Fruit fly (Drosophila melanogaster) whole organism, wandering third instar larva: ENCODE measurements around the gene CG31904.
A peak's percentile ranks its signal among the peaks of the same experiment; 100 is the strongest.
"Not testable (repeated sequence)": the region's sequence is repeated elsewhere in the genome, so short reads cannot be mapped to it uniquely, and the experiment has no call there.

Source experiments
- Abd-B ChIP-seq: fragments of >200 bp; optimal IDR thresholded peaks from 2 replicates; lab custom pipeline; 2017; ENCODE audit warnings: missing biosample characterization, missing genetic modification characterization
- CrebA ChIP-seq: fragments of 200-800 bp; sonication (Bioruptor generic); optimal IDR thresholded peaks from 2 replicates; lab custom pipeline; 2016; ENCODE audit warnings: missing biosample characterization, mild to moderate bottlenecking, missing genetic modification characterization, borderline replicate concordance
- Dfd ChIP-seq: fragments of >200 bp; optimal IDR thresholded peaks from 2 replicates; lab custom pipeline; 2017; ENCODE audit warnings: missing biosample characterization, missing genetic modification characterization
- Dif ChIP-seq: fragments of 200-275, 200-300 bp; sonication (Bioruptor generic); optimal IDR thresholded peaks from 2 replicates; lab custom pipeline; 2018; ENCODE audit warnings: missing biosample characterization, missing genetic modification characterization; ENCODE audit not compliant: partially characterized antibody
- Hr78 ChIP-seq: fragments of >200 bp; optimal IDR thresholded peaks from 2 replicates; lab custom pipeline; 2017; ENCODE audit warnings: missing biosample characterization, missing genetic modification characterization
- Hr83 ChIP-seq: fragments of 200-300 bp; sonication (Bioruptor generic); optimal IDR thresholded peaks from 2 replicates; lab custom pipeline; 2016; ENCODE audit warnings: missing biosample characterization, mild to moderate bottlenecking, missing genetic modification characterization, moderate library complexity; ENCODE audit not compliant: poor library complexity, severe bottlenecking
- Jra ChIP-seq: sonication (Bioruptor generic); optimal IDR thresholded peaks from 2 replicates; lab custom pipeline; 2016; ENCODE audit warnings: missing biosample characterization, missing genetic modification characterization
- Mio ChIP-seq: sonication (Bioruptor generic); optimal IDR thresholded peaks from 2 replicates; lab custom pipeline; 2016; ENCODE audit warnings: missing biosample characterization, missing genetic modification characterization
- Myc ChIP-seq: fragments of >200 bp; optimal IDR thresholded peaks from 2 replicates; lab custom pipeline; 2017
- N ChIP-seq: fragments of >200 bp; optimal IDR thresholded peaks from 2 replicates; lab custom pipeline; 2018; ENCODE audit warnings: missing biosample characterization, missing external identifiers, missing genetic modification characterization
- OdsH ChIP-seq: fragments of 200-800 bp; sonication (Bioruptor generic); optimal IDR thresholded peaks from 2 replicates; lab custom pipeline; 2016; ENCODE audit warnings: missing biosample characterization, mild to moderate bottlenecking, missing genetic modification characterization
- Rel ChIP-seq, 2 experiments: fragments of 200-800 bp; sonication (Bioruptor generic) in 1 of 2; optimal IDR thresholded peaks; 2 replicates in 1 of 2; 3 replicates in 1 of 2; lab custom pipeline; 2016 to 2019; ENCODE audit warnings: mild to moderate bottlenecking in 2 of 2, missing biosample characterization in 2 of 2, missing genetic modification characterization in 2 of 2, moderate library complexity in 1 of 2
- Sp1 ChIP-seq: fragments of 200-800 bp; sonication (Bioruptor generic); optimal IDR thresholded peaks from 3 replicates; lab custom pipeline; 2019; ENCODE audit warnings: missing biosample characterization, mild to moderate bottlenecking, missing genetic modification characterization, moderate library complexity
- br ChIP-seq: fragments of 200-800 bp; sonication (Bioruptor generic); optimal IDR thresholded peaks from 2 replicates; lab custom pipeline; 2016; ENCODE audit warnings: missing biosample characterization, missing genetic modification characterization
- dl ChIP-seq, 2 experiments: fragments of 175-275, 200-275 bp in 1 of 2; fragments of 200-275 bp in 1 of 2; sonication (Bioruptor generic); optimal IDR thresholded peaks; lab custom pipeline; 2018; ENCODE audit warnings: mild to moderate bottlenecking in 2 of 2, missing biosample characterization in 2 of 2, missing genetic modification characterization in 2 of 2, moderate library complexity in 2 of 2; ENCODE audit not compliant: partially characterized antibody in 2 of 2, insufficient read depth in 1 of 2
- dmrt93B ChIP-seq: fragments of 200-800 bp; sonication (Bioruptor generic); optimal IDR thresholded peaks from 2 replicates; lab custom pipeline; 2018; ENCODE audit warnings: missing biosample characterization, mild to moderate bottlenecking, missing genetic modification characterization
- ey ChIP-seq: fragments of 200-800 bp; sonication (Bioruptor generic); optimal IDR thresholded peaks from 2 replicates; lab custom pipeline; 2016; ENCODE audit warnings: missing biosample characterization, missing genetic modification characterization
- foxo ChIP-seq, 2 experiments: fragments of 200-800 bp; sonication (Bioruptor generic); optimal IDR thresholded peaks; 2 replicates in 1 of 2; 3 replicates in 1 of 2; lab custom pipeline; 2016 to 2017; ENCODE audit warnings: missing biosample characterization in 2 of 2, missing genetic modification characterization in 2 of 2
- fru ChIP-seq: fragments of 200-800 bp; sonication (Bioruptor generic); optimal IDR thresholded peaks from 3 replicates; lab custom pipeline; 2016; ENCODE audit warnings: missing biosample characterization, mild to moderate bottlenecking, missing genetic modification characterization
- h ChIP-seq: fragments of 200-800 bp; sonication (Bioruptor generic); optimal IDR thresholded peaks from 3 replicates; lab custom pipeline; 2016; ENCODE audit warnings: missing biosample characterization, mild to moderate bottlenecking, missing genetic modification characterization
- jim ChIP-seq: fragments of 175-275, 200-325 bp; sonication (Bioruptor generic); optimal IDR thresholded peaks from 2 replicates; lab custom pipeline; 2016; ENCODE audit warnings: missing biosample characterization, mild to moderate bottlenecking, missing genetic modification characterization
- pan ChIP-seq: fragments of >200 bp; optimal IDR thresholded peaks from 2 replicates; lab custom pipeline; 2017
- psq ChIP-seq: fragments of 200-800 bp; sonication (Bioruptor generic); optimal IDR thresholded peaks from 3 replicates; lab custom pipeline; 2017; ENCODE audit warnings: missing biosample characterization, mild to moderate bottlenecking, missing genetic modification characterization, moderate library complexity
- rgr ChIP-seq: fragments of 200-800 bp; sonication (Bioruptor generic); optimal IDR thresholded peaks from 3 replicates; lab custom pipeline; 2016; ENCODE audit warnings: missing biosample characterization, mild to moderate bottlenecking, missing genetic modification characterization
- sage ChIP-seq: fragments of 200-800 bp; sonication (Bioruptor generic); optimal IDR thresholded peaks from 2 replicates; lab custom pipeline; 2016; ENCODE audit warnings: missing biosample characterization, mild to moderate bottlenecking, missing genetic modification characterization
- usp ChIP-seq: fragments of >200 bp; optimal IDR thresholded peaks from 2 replicates; lab custom pipeline; 2017; ENCODE audit warnings: missing biosample characterization, missing genetic modification characterization

The CG31904 gene

DNA sequence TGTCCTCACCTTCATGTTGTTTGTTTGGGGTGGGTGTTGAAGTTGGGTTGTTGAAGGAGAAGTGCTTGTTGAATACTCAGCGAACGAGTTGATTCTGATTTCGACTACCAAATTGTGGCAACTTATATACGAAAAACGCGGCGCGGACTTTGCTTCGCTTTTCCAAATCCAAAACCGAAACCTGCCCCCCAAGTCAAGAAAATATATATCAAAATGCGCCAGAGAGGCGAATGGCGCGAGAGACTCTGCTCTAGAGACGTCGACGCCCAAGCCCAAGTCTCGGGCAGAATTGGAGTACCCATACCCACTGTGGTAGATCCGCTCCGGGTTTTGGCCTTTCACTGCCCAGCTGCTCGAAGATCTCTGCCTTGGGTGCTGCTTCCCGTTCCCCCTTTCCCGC lies 6.1 kb upstream of the CG31904 start, which contains the start of gene CG7214:
CG7214 (minus strand) TSS at position 101 of the 400 bp plus-strand sequence.
- no peak for TF ChIP-seq ey (GFP tag; lab: Kevin White, UChicago)
- TF ChIP-seq foxo (GFP tag; optimal IDR thresholded peaks at IDR 0.05; lab: Kevin White, UChicago), result no peak
- no peak for TF ChIP-seq rgr (GFP tag; lab: Kevin White, UChicago)
- no peak for TF ChIP-seq psq (GFP tag; lab: Kevin White, UChicago)
- no peak for TF ChIP-seq CrebA (GFP tag; lab: Kevin White, UChicago)
- no peak for TF ChIP-seq pan (lab: Kevin White, UChicago)
- TF ChIP-seq Mio (GFP tag; lab: Kevin White, UChicago), result no peak
- TF ChIP-seq N (GFP tag; lab: Kevin White, UChicago), result no peak
- TF ChIP-seq Abd-B (GFP tag; lab: Kevin White, UChicago), result no peak
- no peak for TF ChIP-seq Dif (GFP tag; lab: Kevin White, UChicago)

DNA sequence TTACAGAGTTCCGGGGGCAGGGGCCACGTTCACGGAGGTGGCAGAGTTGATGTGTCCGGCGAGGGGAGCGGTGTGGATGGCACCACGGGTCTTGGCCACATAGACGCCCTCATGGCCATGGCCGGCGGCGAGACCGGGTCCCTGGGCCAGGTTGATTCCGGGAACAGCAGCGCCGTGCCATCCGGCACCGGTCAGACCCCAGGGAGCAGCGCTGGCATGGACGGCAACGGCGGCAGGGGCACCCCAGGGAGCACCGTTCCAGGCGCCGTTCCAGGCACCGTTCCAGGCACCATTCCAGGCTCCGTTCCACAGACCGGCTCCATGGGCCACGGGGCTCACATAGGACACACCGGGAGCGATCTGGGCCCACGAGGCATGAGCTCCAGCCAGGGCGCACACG lies 5.6 kb upstream of the CG31904 start:
- TF ChIP-seq N (GFP tag; lab: Kevin White, UChicago) (no peak), foxo (GFP tag; optimal IDR thresholded peaks at IDR 0.05; lab: Kevin White, UChicago) (no peak), Hr83 (GFP tag; lab: Kevin White, UChicago) (no peak), Dfd (GFP tag; lab: Kevin White, UChicago) (no peak), fru (GFP tag; lab: Kevin White, UChicago) (no peak), dmrt93B (GFP tag; lab: Kevin White, UChicago) (no peak), Rel (GFP tag; optimal IDR thresholded peaks at IDR 0.05; lab: Kevin White, UChicago) (no peak), Rel (tag; optimal IDR thresholded peaks at IDR 0.05; lab: Kevin White, UChicago) (no peak), Myc (lab: Kevin White, UChicago) (no peak), sage (GFP tag; lab: Kevin White, UChicago) (no peak), pan (lab: Kevin White, UChicago) (no peak), jim (no peak), Hr78 (GFP tag; lab: Kevin White, UChicago) (no peak), CrebA (GFP tag; lab: Kevin White, UChicago) (no peak), psq (GFP tag; lab: Kevin White, UChicago) (no peak), Mio (GFP tag; lab: Kevin White, UChicago) (no peak), OdsH (GFP tag; lab: Kevin White, UChicago) (no peak)

DNA sequence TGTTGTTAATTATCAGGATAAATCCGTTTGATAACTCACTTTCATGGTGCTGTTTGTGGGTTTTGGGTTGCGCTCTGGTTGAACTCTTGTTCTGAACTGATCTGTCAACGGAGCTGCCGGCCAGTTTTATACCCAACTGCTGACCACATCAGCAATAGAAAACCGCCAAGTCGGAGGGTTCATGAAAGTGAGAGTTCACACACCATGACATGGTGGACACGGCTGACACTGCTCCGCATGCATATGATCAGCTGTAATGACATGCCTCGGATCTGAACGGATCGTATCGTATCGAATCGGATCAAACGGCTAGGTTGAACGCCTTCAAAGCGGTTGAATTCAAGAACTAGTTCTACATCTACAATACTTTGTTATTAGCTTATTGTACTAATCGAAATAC lies 2.8 kb upstream of the CG31904 start, which contains the start of gene Acp1:
Acp1 (minus strand) TSS at position 101 of the 400 bp plus-strand sequence.
- TF ChIP-seq Sp1 (GFP tag; lab: Kevin White, UChicago), result no peak

- not testable (repeated sequence) for TF ChIP-seq Hr83 (GFP tag; lab: Kevin White, UChicago); foxo (GFP tag; optimal IDR thresholded peaks at IDR 0.05; lab: Kevin White, UChicago); dl (GFP tag; optimal IDR thresholded peaks at IDR 0.05; lab: Kevin White, UChicago; ENCODE audit: insufficient read depth in 1 of 2, partially characterized antibody in 2 of 2)
Measured at dm6 chr2L:7732570-7732969, 6.0 kb downstream of the CG31904 start, which contains the start of gene CG13796. Gene CG13796, minus strand, starts transcription at chr2L:7732670.

dm6 chr2L:7726268-7726997 lies 12.2 kb downstream of the CG31904 start, which contains the start of gene CG13795:
Gene CG13795, minus strand, starts transcription at chr2L:7726298.
- TF ChIP-seq Rel (GFP tag; optimal IDR thresholded peaks at IDR 0.05; lab: Kevin White, UChicago) (no peak), Rel (tag; optimal IDR thresholded peaks at IDR 0.05; lab: Kevin White, UChicago) (peak; percentile 95), sage (GFP tag; lab: Kevin White, UChicago) (no peak), h (peak; percentile 28), Hr83 (GFP tag; lab: Kevin White, UChicago) (no peak), OdsH (GFP tag; lab: Kevin White, UChicago) (no peak), Jra (no peak), usp (GFP tag; lab: Kevin White, UChicago) (no peak), br (GFP tag; lab: Kevin White, UChicago) (peak; percentile 28), ey (GFP tag; lab: Kevin White, UChicago) (peak; percentile 24), Hr78 (GFP tag; lab: Kevin White, UChicago) (no peak), N (GFP tag; lab: Kevin White, UChicago) (no peak), pan (lab: Kevin White, UChicago) (no peak), rgr (GFP tag; lab: Kevin White, UChicago) (peak; percentile 48), fru (GFP tag; lab: Kevin White, UChicago) (peak; percentile 43), Dif (GFP tag; lab: Kevin White, UChicago) (no peak)
